Fruit fly (Drosophila melanogaster) whole organism, prepupa: ENCODE data around the gene CG10587.

ENCODE experiments used
- Blimp-1 ChIP-seq: fragments of 200-800 bp; sonication (Bioruptor generic); optimal IDR thresholded peaks from 3 replicates; lab custom pipeline; 2017; ENCODE audit warnings: missing biosample characterization, missing genetic modification characterization, mild to moderate bottlenecking, moderate library complexity, missing genetic modification reagents
- CG10631 ChIP-seq: fragments of 200-800 bp; sonication (Bioruptor generic); optimal IDR thresholded peaks from 2 replicates; lab custom pipeline; 2016; ENCODE audit warnings: missing biosample characterization, missing genetic modification characterization
- CG10669 ChIP-seq: fragments of 200-800 bp; sonication (Bioruptor generic); optimal IDR thresholded peaks from 3 replicates; lab custom pipeline; 2018; ENCODE audit warnings: missing biosample characterization, mild to moderate bottlenecking, missing genetic modification characterization, moderate library complexity
- CG11294 ChIP-seq: fragments of 200-800 bp; sonication (Bioruptor generic); IDR thresholded peaks from 2 replicates; pipeline ENCODE4 v1.3.6; 2022; ENCODE audit warnings: missing biosample characterization, missing genetic modification characterization
- CG11902 ChIP-seq: fragments of 200-800 bp; sonication (Bioruptor generic); optimal IDR thresholded peaks from 3 replicates; lab custom pipeline; 2016; ENCODE audit warnings: missing biosample characterization, missing genetic modification characterization
- CG15336 ChIP-seq: fragments of 200-800 bp; sonication (Bioruptor generic); IDR thresholded peaks from 2 replicates; pipeline ENCODE4 v1.3.6; 2022; ENCODE audit warnings: missing biosample characterization, missing genetic modification characterization
- CG1621 ChIP-seq: fragments of 200-800 bp; sonication (Bioruptor generic); optimal IDR thresholded peaks from 3 replicates; lab custom pipeline; 2018; ENCODE audit warnings: missing biosample characterization, mild to moderate bottlenecking, missing genetic modification characterization
- CG32006 ChIP-seq: fragments of 200-800 bp; sonication (Bioruptor generic); optimal IDR thresholded peaks from 3 replicates; lab custom pipeline; 2017; ENCODE audit warnings: missing biosample characterization, mild to moderate bottlenecking, missing genetic modification characterization
- CG34406 ChIP-seq: fragments of 200-800 bp; sonication (Bioruptor generic); optimal IDR thresholded peaks from 3 replicates; lab custom pipeline; 2016; ENCODE audit warnings: missing biosample characterization, missing genetic modification characterization
- CG3919 ChIP-seq: fragments of 200-800 bp; sonication (Bioruptor generic); optimal IDR thresholded peaks from 3 replicates; lab custom pipeline; 2016; ENCODE audit warnings: missing biosample characterization, missing genetic modification characterization
- CG4318 ChIP-seq: fragments of 200-800 bp; sonication (Bioruptor generic); optimal IDR thresholded peaks from 3 replicates; lab custom pipeline; 2017; ENCODE audit warnings: missing biosample characterization, mild to moderate bottlenecking, missing genetic modification characterization
- CG6163 ChIP-seq: fragments of 200-800 bp; sonication (Bioruptor generic); IDR thresholded peaks from 3 replicates; pipeline ENCODE4 v1.3.6; 2022; ENCODE audit warnings: missing biosample characterization, missing genetic modification characterization
- CG6792 ChIP-seq: fragments of 200-800 bp; sonication (Bioruptor generic); optimal IDR thresholded peaks from 3 replicates; lab custom pipeline; 2016; ENCODE audit warnings: missing biosample characterization, missing genetic modification characterization
- CG9139 ChIP-seq: fragments of 200-800 bp; sonication (Bioruptor generic); optimal IDR thresholded peaks from 3 replicates; lab custom pipeline; 2017; ENCODE audit warnings: missing biosample characterization, mild to moderate bottlenecking, missing genetic modification characterization
- Eip75B ChIP-seq: fragments of 200-800 bp; sonication (Bioruptor generic); optimal IDR thresholded peaks from 3 replicates; lab custom pipeline; 2016; ENCODE audit warnings: missing biosample characterization, missing genetic modification characterization
- Eip78C ChIP-seq: fragments of 200-800 bp; sonication (Bioruptor generic); peaks from one replicate; lab custom pipeline; 2016; ENCODE audit warnings: missing biosample characterization, missing genetic modification characterization
- Eip93F ChIP-seq: fragments of 200-800 bp; sonication (Bioruptor generic); optimal IDR thresholded peaks from 2 replicates; lab custom pipeline; 2016; ENCODE audit warnings: missing biosample characterization, mild to moderate bottlenecking, missing genetic modification characterization
- Ets96B ChIP-seq: fragments of 200-800 bp; optimal IDR thresholded peaks from 2 replicates; lab custom pipeline; 2019; ENCODE audit warnings: missing biosample characterization, mild to moderate bottlenecking, missing genetic modification characterization, moderate library complexity
- Gug ChIP-seq: fragments of 200-800 bp; sonication (Bioruptor generic); IDR thresholded peaks from 2 replicates; pipeline ENCODE4 v1.3.6; 2022; ENCODE audit warnings: missing biosample characterization, missing genetic modification characterization
- Hr38 ChIP-seq: sonication (Bioruptor generic); optimal IDR thresholded peaks from 2 replicates; lab custom pipeline; 2016; ENCODE audit warnings: missing biosample characterization, missing genetic modification characterization
- Hr39 ChIP-seq: fragments of 200-800 bp; sonication (Bioruptor generic); optimal IDR thresholded peaks from 2 replicates; lab custom pipeline; 2016; ENCODE audit warnings: missing biosample characterization, missing genetic modification characterization
- Hr4 ChIP-seq: fragments of 200-800 bp; sonication (Bioruptor generic); optimal IDR thresholded peaks from 3 replicates; lab custom pipeline; 2016; ENCODE audit warnings: missing biosample characterization, missing genetic modification characterization
- Lpt ChIP-seq: fragments of 200-800 bp; sonication (Bioruptor generic); optimal IDR thresholded peaks from 3 replicates; lab custom pipeline; 2016; ENCODE audit warnings: missing biosample characterization, missing genetic modification characterization
- Met ChIP-seq: fragments of 200-800 bp; sonication (Bioruptor generic); optimal IDR thresholded peaks from 3 replicates; lab custom pipeline; 2016; ENCODE audit warnings: missing biosample characterization, missing genetic modification characterization
- OdsH ChIP-seq: fragments of 200-800 bp; sonication (Bioruptor generic); optimal IDR thresholded peaks from 3 replicates; lab custom pipeline; 2016; ENCODE audit warnings: missing biosample characterization, missing genetic modification characterization
- Smox ChIP-seq: fragments of 200-800 bp; sonication (Bioruptor generic); optimal IDR thresholded peaks from 3 replicates; lab custom pipeline; 2016; ENCODE audit warnings: missing biosample characterization, missing genetic modification characterization
- Sox102F ChIP-seq: fragments of 200-800 bp; sonication (Bioruptor generic); optimal IDR thresholded peaks from 2 replicates; lab custom pipeline; 2016; ENCODE audit warnings: missing biosample characterization, mild to moderate bottlenecking, missing genetic modification characterization
- Sox14 ChIP-seq: fragments of 200-800 bp; sonication (Bioruptor generic); optimal IDR thresholded peaks from 3 replicates; lab custom pipeline; 2016; ENCODE audit warnings: missing biosample characterization, missing genetic modification characterization
- Sox15 ChIP-seq: fragments of 200-800 bp; sonication (Bioruptor generic); optimal IDR thresholded peaks from 3 replicates; lab custom pipeline; 2016; ENCODE audit warnings: missing biosample characterization, missing genetic modification characterization
- acj6 ChIP-seq: fragments of 200-800 bp; sonication (Bioruptor generic); optimal IDR thresholded peaks from 3 replicates; lab custom pipeline; 2016; ENCODE audit warnings: missing biosample characterization, missing genetic modification characterization
- cyc ChIP-seq: fragments of 200-800 bp; sonication (Bioruptor generic); optimal IDR thresholded peaks from 3 replicates; lab custom pipeline; 2016; ENCODE audit warnings: missing biosample characterization, missing genetic modification characterization
- dac ChIP-seq: fragments of 200-800 bp; sonication (Bioruptor generic); optimal IDR thresholded peaks from 2 replicates; lab custom pipeline; 2017; ENCODE audit warnings: missing biosample characterization, mild to moderate bottlenecking, missing genetic modification characterization
- dsx ChIP-seq: fragments of 200-800 bp; optimal IDR thresholded peaks from 3 replicates; lab custom pipeline; 2019; ENCODE audit warnings: missing biosample characterization, mild to moderate bottlenecking, missing genetic modification characterization, moderate library complexity; ENCODE audit not compliant: poor library complexity, severe bottlenecking
- esn ChIP-seq: fragments of 200-800 bp; sonication (Bioruptor generic); optimal IDR thresholded peaks from 2 replicates; lab custom pipeline; 2016; ENCODE audit warnings: missing biosample characterization, mild to moderate bottlenecking, missing genetic modification characterization, moderate library complexity
- fkh ChIP-seq: fragments of 200-800 bp; sonication (Bioruptor generic); optimal IDR thresholded peaks from 3 replicates; lab custom pipeline; 2017; ENCODE audit warnings: missing biosample characterization, mild to moderate bottlenecking, missing genetic modification characterization, moderate library complexity
- salr ChIP-seq, 2 experiments: fragments of 200-800 bp; sonication (Bioruptor generic); optimal IDR thresholded peaks; 3 replicates each; lab custom pipeline; 2016 to 2018; ENCODE audit warnings: missing biosample characterization in 2 of 2, missing genetic modification characterization in 2 of 2, mild to moderate bottlenecking in 1 of 2
- spab ChIP-seq: fragments of 200-800 bp; sonication (Bioruptor generic); optimal IDR thresholded peaks from 2 replicates; lab custom pipeline; 2017; ENCODE audit warnings: missing biosample characterization, mild to moderate bottlenecking, missing genetic modification characterization, missing genetic modification reagents
- ss ChIP-seq, 2 experiments: fragments of 200-800 bp; sonication (Bioruptor generic); optimal IDR thresholded peaks; 2 replicates in 1 of 2; 3 replicates in 1 of 2; lab custom pipeline; 2017 to 2018; ENCODE audit warnings: mild to moderate bottlenecking in 2 of 2, missing biosample characterization in 2 of 2, missing genetic modification characterization in 2 of 2, moderate library complexity in 1 of 2
- topi ChIP-seq: fragments of 200-800 bp; sonication (Bioruptor generic); optimal IDR thresholded peaks from 3 replicates; lab custom pipeline; 2016; ENCODE audit warnings: missing biosample characterization, missing genetic modification characterization
- vri ChIP-seq: fragments of 200-800 bp; sonication (Bioruptor generic); optimal IDR thresholded peaks from 3 replicates; lab custom pipeline; 2016; ENCODE audit warnings: missing biosample characterization, mild to moderate bottlenecking, missing genetic modification characterization

The CG10587 gene

dm6 chr3L:20930059-20930785 is 32.1 kb downstream of the CG10587 start (continued):
- TF ChIP-seq spab (GFP tag; lab: Kevin White, UChicago), result peak; percentile 74
- TF ChIP-seq CG6792 (GFP tag; lab: Kevin White, UChicago), result peak; percentile 48
- TF ChIP-seq vri (GFP tag; lab: Kevin White, UChicago), result no peak
- TF ChIP-seq Eip93F (GFP tag; lab: Kevin White, UChicago), result no peak
- peak; percentile 53; the same call in 1 of the 2 replicates for TF ChIP-seq CG11294 (GFP tag; lab: Robert Waterston, UW)
- peak; percentile 32 for TF ChIP-seq CG1621 (tag; lab: Kevin White, UChicago)
- TF ChIP-seq dac (GFP tag; lab: Kevin White, UChicago), result peak; percentile 44
- peak; percentile 72 for TF ChIP-seq CG10669 (GFP tag; lab: Kevin White, UChicago)
- TF ChIP-seq CG10631 (GFP tag; lab: Kevin White, UChicago), result peak; percentile 69
- peak; percentile 33 for TF ChIP-seq Smox (GFP tag; lab: Kevin White, UChicago)
- TF ChIP-seq Blimp-1 (GFP tag; lab: Kevin White, UChicago), result no peak
- TF ChIP-seq CG4318 (GFP tag; lab: Kevin White, UChicago), result peak; percentile 70
- TF ChIP-seq Hr38 (GFP tag; lab: Kevin White, UChicago), result no peak
- TF ChIP-seq CG3919, result peak; percentile 59
- peak; percentile 56 for TF ChIP-seq esn (GFP tag; lab: Kevin White, UChicago)
- TF ChIP-seq CG32006 (GFP tag; lab: Kevin White, UChicago), result peak; percentile 83
- TF ChIP-seq Sox102F (GFP tag; lab: Kevin White, UChicago), result peak; percentile 36
- TF ChIP-seq CG6163, result no peak; the same call in 2 of the 3 replicates
- TF ChIP-seq topi, result peak; percentile 36
- TF ChIP-seq fkh, result no peak
- no peak for TF ChIP-seq cyc
- TF ChIP-seq Met (GFP tag; lab: Kevin White, UChicago), result peak; percentile 40

- TF ChIP-seq Sox102F (GFP tag; lab: Kevin White, UChicago), result no peak
- no peak for TF ChIP-seq esn (GFP tag; lab: Kevin White, UChicago)
- no peak for TF ChIP-seq Gug (GFP tag; lab: Robert Waterston, UW)
- peak; percentile 1 for TF ChIP-seq acj6
- TF ChIP-seq OdsH (GFP tag; lab: Kevin White, UChicago), result peak; percentile 15
- peak; percentile 72 for TF ChIP-seq Eip78C (GFP tag; lab: Kevin White, UChicago)
- TF ChIP-seq CG10631 (GFP tag; lab: Kevin White, UChicago), result peak; percentile 9
- peak; percentile 16 for TF ChIP-seq Eip75B (GFP tag; lab: Kevin White, UChicago)
- TF ChIP-seq CG15336 (GFP tag; lab: Robert Waterston, UW), result 0 out of 2 replicates have a peak, but pooled peaks have one; percentile 21
- no peak for TF ChIP-seq Lpt
- TF ChIP-seq ss (GFP tag; optimal IDR thresholded peaks at IDR 0.05; lab: Kevin White, UChicago), result peak in 1 of 2 experiments; percentile 15
- peak; percentile 40 for TF ChIP-seq CG10669 (GFP tag; lab: Kevin White, UChicago)
- TF ChIP-seq CG34406 (GFP tag; lab: Kevin White, UChicago), result no peak
- TF ChIP-seq Sox14 (GFP tag; lab: Kevin White, UChicago), result no peak
- peak; percentile 32 for TF ChIP-seq CG32006 (GFP tag; lab: Kevin White, UChicago)
- no peak for TF ChIP-seq Sox15 (GFP tag; lab: Kevin White, UChicago)
- TF ChIP-seq Hr4 (GFP tag; lab: Kevin White, UChicago), result no peak
- no peak for TF ChIP-seq CG11902 (GFP tag; lab: Kevin White, UChicago)
- TF ChIP-seq Blimp-1 (GFP tag; lab: Kevin White, UChicago), result no peak
- TF ChIP-seq salr (GFP tag; optimal IDR thresholded peaks at IDR 0.05; lab: Kevin White, UChicago), result no peak
- TF ChIP-seq CG4318 (GFP tag; lab: Kevin White, UChicago), result no peak
- no peak for TF ChIP-seq CG9139 (GFP tag; lab: Kevin White, UChicago)
- no peak for TF ChIP-seq dsx (GFP tag; lab: Kevin White, UChicago)
- peak; percentile 26 for TF ChIP-seq Ets96B (tag; lab: Kevin White, UChicago)
- no peak for TF ChIP-seq CG1621 (tag; lab: Kevin White, UChicago)
- no peak for TF ChIP-seq Hr39
Observed at dm6 chr3L:20929418-20929817, 32.9 kb downstream of the CG10587 start.
